Worm (Caenorhabditis elegans): Measurements from ENCODE around the gene ymel-1.

Gene ymel-1

DNA sequence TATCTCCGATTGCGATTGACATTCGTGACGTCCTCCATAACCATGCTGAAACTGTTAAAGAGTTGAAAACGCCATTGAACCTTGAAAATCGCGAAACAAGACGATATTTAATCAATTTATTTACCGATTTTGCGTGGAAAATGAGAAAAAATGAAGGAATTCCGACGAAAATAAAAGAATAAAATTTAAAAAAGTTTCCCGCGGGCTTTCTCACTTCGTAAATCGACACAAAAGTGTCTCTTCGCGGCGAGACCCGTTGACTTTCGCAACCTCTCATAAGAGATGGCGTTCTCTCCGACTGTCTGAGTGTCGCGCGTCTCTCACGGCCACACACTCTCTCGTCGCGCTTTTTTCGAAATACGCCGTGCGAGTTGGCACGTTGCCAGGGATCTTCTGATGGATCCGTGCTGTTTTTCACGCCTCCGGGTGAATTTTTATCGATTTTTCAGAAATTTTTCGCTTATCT is 8.7 kb upstream of the ymel-1 start, which contains the start of gene hat-1 (continued):
- TF ChIP-seq nhr-237 (tag; optimal IDR thresholded peaks at IDR 0.05) (no peak), ztf-11 (tag; optimal IDR thresholded peaks at IDR 0.05) (no peak)

DNA sequence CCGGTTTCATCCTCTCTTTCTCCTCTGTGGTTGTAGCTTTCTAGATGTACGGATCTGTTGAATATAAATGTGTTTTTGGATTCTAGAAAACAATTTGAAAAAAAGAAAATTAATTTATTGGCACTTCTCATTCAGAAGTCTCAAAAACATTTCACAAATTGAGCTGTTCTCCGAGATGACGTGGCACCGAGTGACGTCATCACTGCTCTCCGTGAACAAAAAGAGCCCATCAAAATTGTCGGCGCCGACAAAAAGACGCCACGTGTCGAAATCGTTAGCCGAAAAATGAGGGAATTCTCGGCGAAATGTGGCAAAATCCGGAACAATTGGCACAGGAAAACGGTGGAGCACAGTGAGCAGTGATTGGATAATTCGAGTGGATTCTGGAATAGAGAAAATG is 5.7 kb downstream of the ymel-1 start:
- TF ChIP-seq R02D3.7 (tag; optimal IDR thresholded peaks at IDR 0.05) (no peak), nhr-23 (tag; optimal IDR thresholded peaks at IDR 0.05) (no peak), ceh-16 (tag; optimal IDR thresholded peaks at IDR 0.05) (no peak), mdl-1 (tag; optimal IDR thresholded peaks at IDR 0.05) (no peak), elt-1 (tag; optimal IDR thresholded peaks at IDR 0.05) (no peak), elt-2 (tag; optimal IDR thresholded peaks at IDR 0.05) (no peak), fkh-2 (tag; optimal IDR thresholded peaks at IDR 0.05) (no peak), nfya-1 (tag; optimal IDR thresholded peaks at IDR 0.05; ENCODE audit: insufficient read depth) (no peak), ceh-9 (tag; optimal IDR thresholded peaks at IDR 0.05) (no peak), fos-1 (tag; optimal IDR thresholded peaks at IDR 0.05) (no peak), nhr-67 (tag; optimal IDR thresholded peaks at IDR 0.05) (no peak), aly-2 (tag; optimal IDR thresholded peaks at IDR 0.05) (no peak), ceh-82 (tag; optimal IDR thresholded peaks at IDR 0.05) (no peak), ama-1 (optimal IDR thresholded peaks at IDR 0.05) (no peak)

ce11 chrIII:10423906-10424305 is 8.0 kb downstream of the ymel-1 start, which contains the start of gene M03C11.6:
Gene M03C11.6, minus strand, starts transcription at chrIII:10424006.
- no peak for TF ChIP-seq aly-2 (tag; optimal IDR thresholded peaks at IDR 0.05)
- no peak for TF ChIP-seq unc-39 (tag; optimal IDR thresholded peaks at IDR 0.05)
- no peak for TF ChIP-seq fkh-2 (tag; optimal IDR thresholded peaks at IDR 0.05)
- no peak for TF ChIP-seq skn-1 (tag; optimal IDR thresholded peaks at IDR 0.05)
- no peak for TF ChIP-seq tbx-2 (tag; optimal IDR thresholded peaks at IDR 0.05)
- no peak for TF ChIP-seq egl-5 (tag; optimal IDR thresholded peaks at IDR 0.05)
- no peak for TF ChIP-seq nhr-12 (tag; optimal IDR thresholded peaks at IDR 0.05)
- no peak for TF ChIP-seq nhr-11 (tag; optimal IDR thresholded peaks at IDR 0.05)
- no peak for TF ChIP-seq nhr-67 (tag; optimal IDR thresholded peaks at IDR 0.05)
- no peak for TF ChIP-seq sea-2 (GFP tag; optimal IDR thresholded peaks at IDR 0.05)
- no peak for TF ChIP-seq lsy-12 (tag; optimal IDR thresholded peaks at IDR 0.05)
- no peak for TF ChIP-seq ama-1 (optimal IDR thresholded peaks at IDR 0.05)
- no peak for TF ChIP-seq fos-1 (tag; optimal IDR thresholded peaks at IDR 0.05)
- no peak for TF ChIP-seq ztf-11 (tag; optimal IDR thresholded peaks at IDR 0.05)

DNA sequence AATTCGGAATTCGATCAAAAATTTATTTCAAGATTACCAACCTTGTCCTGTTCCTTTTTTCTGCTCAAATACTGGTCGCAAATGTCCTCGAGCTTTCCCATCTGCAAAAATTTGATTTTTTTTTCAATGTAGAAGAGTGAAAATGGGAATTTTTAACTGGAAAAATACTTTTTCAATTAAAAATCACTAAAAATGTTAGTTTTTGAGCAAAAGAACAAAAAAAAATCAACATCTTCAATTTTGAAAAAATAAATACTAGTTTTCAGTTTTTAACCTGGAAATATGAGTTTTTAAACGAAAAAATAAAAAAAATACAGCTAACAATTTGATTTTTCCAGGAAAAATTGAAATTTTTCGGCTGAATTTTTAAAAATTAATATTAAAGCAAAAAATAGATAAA is 11.9 kb downstream of the ymel-1 start, which contains the start of gene prp-3:
Gene prp-3 (minus strand): TSS at position 101 of the 400 bp plus-strand sequence.
- no peak for TF ChIP-seq ZK546.5 (tag; optimal IDR thresholded peaks at IDR 0.05)
- TF ChIP-seq unc-39 (tag; optimal IDR thresholded peaks at IDR 0.05): no peak
- no peak for TF ChIP-seq nhr-67 (tag; optimal IDR thresholded peaks at IDR 0.05)
- TF ChIP-seq elt-1 (tag; optimal IDR thresholded peaks at IDR 0.05): no peak
- TF ChIP-seq unc-62 (GFP tag; optimal IDR thresholded peaks at IDR 0.05): no peak
- no peak for TF ChIP-seq R02D3.7 (tag; optimal IDR thresholded peaks at IDR 0.05)
- no peak for TF ChIP-seq ztf-4 (tag; optimal IDR thresholded peaks at IDR 0.05)
- no peak for TF ChIP-seq aly-2 (tag; optimal IDR thresholded peaks at IDR 0.05)
- no peak for TF ChIP-seq nhr-28 (tag; optimal IDR thresholded peaks at IDR 0.05)
- TF ChIP-seq nhr-23 (tag; optimal IDR thresholded peaks at IDR 0.05): no peak
- TF ChIP-seq pqm-1 (tag; optimal IDR thresholded peaks at IDR 0.05): no peak
- TF ChIP-seq nfya-1 (tag; optimal IDR thresholded peaks at IDR 0.05; ENCODE audit: insufficient read depth): no peak
- TF ChIP-seq mdl-1 (tag; optimal IDR thresholded peaks at IDR 0.05): no peak
- no peak for TF ChIP-seq nhr-76 (tag; optimal IDR thresholded peaks at IDR 0.05)

- TF ChIP-seq lin-39 (tag; optimal IDR thresholded peaks at IDR 0.05): peak; percentile 90
- no peak for TF ChIP-seq nhr-77 (tag; optimal IDR thresholded peaks at IDR 0.05)
- peak; percentile 33 for TF ChIP-seq nfya-1 (tag; optimal IDR thresholded peaks at IDR 0.05; ENCODE audit: insufficient read depth)
- no peak for TF ChIP-seq jun-1 (tag; optimal IDR thresholded peaks at IDR 0.05)
- TF ChIP-seq lin-15B (tag; optimal IDR thresholded peaks at IDR 0.05): peak; percentile 12
- TF ChIP-seq nhr-76 (tag; optimal IDR thresholded peaks at IDR 0.05): no peak
- TF ChIP-seq sea-2 (GFP tag; optimal IDR thresholded peaks at IDR 0.05): no peak
Measured at ce11 chrIII:10432104-10432503, 16.2 kb downstream of the ymel-1 start.

Measured in whole organism, L3 larva.